Worm (Caenorhabditis elegans) whole organism, mixed stage, embryonic: Measurements from ENCODE around the gene dct-11.
A peak's percentile ranks its signal among the peaks of the same experiment; 100 is the strongest.

Source experiments
- M03D4.4 ChIP-seq: sonication (generic microtip); optimal IDR thresholded peaks from 2 replicates; lab custom pipeline; 2017; ENCODE audit warnings: mild to moderate bottlenecking, missing genetic modification characterization, missing compliant biosample characterization
- bed-3 ChIP-seq: fragments of 200-800 bp; sonication (Bioruptor generic); optimal IDR thresholded peaks from 3 replicates; lab custom pipeline; 2018; ENCODE audit warnings: mild to moderate bottlenecking, missing genetic modification characterization, moderate library complexity, missing compliant biosample characterization
- blmp-1 ChIP-seq: fragments of 150-350 bp; optimal IDR thresholded peaks from 2 replicates; lab custom pipeline; 2014; ENCODE audit warnings: missing biosample characterization, missing genetic modification characterization
- ceh-39 ChIP-seq: fragments of 150-350 bp; optimal IDR thresholded peaks from 2 replicates; lab custom pipeline; 2014; ENCODE audit warnings: missing biosample characterization, missing genetic modification characterization
- ceh-43 ChIP-seq: fragments of 200-800 bp; sonication (Bioruptor generic); optimal IDR thresholded peaks from 2 replicates; lab custom pipeline; 2018; ENCODE audit warnings: mild to moderate bottlenecking, missing genetic modification characterization, moderate library complexity, missing compliant biosample characterization
- ceh-83 ChIP-seq: fragments of 200-800 bp; sonication (Bioruptor generic); optimal IDR thresholded peaks from 2 replicates; lab custom pipeline; 2018; ENCODE audit warnings: mild to moderate bottlenecking, missing genetic modification characterization, missing compliant biosample characterization
- ces-1 ChIP-seq: fragments of 150-350 bp; optimal IDR thresholded peaks from 2 replicates; lab custom pipeline; 2014; ENCODE audit warnings: missing biosample characterization, missing genetic modification reagents, missing genetic modification characterization
- cnd-1 ChIP-seq: fragments of 200-800 bp; sonication (Bioruptor generic); optimal IDR thresholded peaks from 2 replicates; lab custom pipeline; 2018; ENCODE audit warnings: mild to moderate bottlenecking, missing genetic modification characterization, missing compliant biosample characterization
- drap-1 ChIP-seq: fragments of 200-800 bp; sonication (Bioruptor generic); optimal IDR thresholded peaks from 3 replicates; lab custom pipeline; 2018; ENCODE audit warnings: mild to moderate bottlenecking, missing genetic modification characterization, missing compliant biosample characterization
- elt-1 ChIP-seq: sonication (generic microtip); optimal IDR thresholded peaks from 2 replicates; lab custom pipeline; 2017; ENCODE audit warnings: missing genetic modification characterization, mild to moderate bottlenecking, missing compliant biosample characterization, antibody characterized with exemption, moderate library complexity, borderline replicate concordance; ENCODE audit not compliant: insufficient read depth
- elt-3 ChIP-seq: fragments of 150-350 bp; optimal IDR thresholded peaks from 2 replicates; lab custom pipeline; 2014; ENCODE audit warnings: missing biosample characterization, missing genetic modification characterization
- flh-1 ChIP-seq: fragments of 200-800 bp; sonication (Bioruptor generic); optimal IDR thresholded peaks from 2 replicates; lab custom pipeline; 2018; ENCODE audit warnings: mild to moderate bottlenecking, missing genetic modification characterization, moderate library complexity, missing compliant biosample characterization
- ham-2 ChIP-seq: fragments of 200-800 bp; sonication (Bioruptor generic); optimal IDR thresholded peaks from 2 replicates; lab custom pipeline; 2018; ENCODE audit warnings: mild to moderate bottlenecking, missing genetic modification characterization, missing compliant biosample characterization
- hlh-1 ChIP-seq: fragments of 150-350 bp; optimal IDR thresholded peaks from 2 replicates; lab custom pipeline; 2014; ENCODE audit warnings: missing biosample characterization, missing genetic modification reagents, missing genetic modification characterization
- lin-13 ChIP-seq: fragments of 150-350 bp; optimal IDR thresholded peaks from 2 replicates; lab custom pipeline; 2014; ENCODE audit warnings: missing biosample characterization, missing genetic modification characterization
- lin-32 ChIP-seq: fragments of 200-800 bp; sonication (Bioruptor generic); optimal IDR thresholded peaks from 2 replicates; lab custom pipeline; 2018; ENCODE audit warnings: mild to moderate bottlenecking, missing genetic modification characterization, missing compliant biosample characterization
- lsy-2 ChIP-seq: fragments of 150-350 bp; optimal IDR thresholded peaks from 2 replicates; lab custom pipeline; 2014; ENCODE audit warnings: missing biosample characterization, missing genetic modification characterization
- mab-5 ChIP-seq: fragments of 150-350 bp; optimal IDR thresholded peaks from 2 replicates; lab custom pipeline; 2014; ENCODE audit warnings: missing biosample characterization, missing genetic modification characterization
- mep-1 ChIP-seq: fragments of 150-350 bp; optimal IDR thresholded peaks from 2 replicates; lab custom pipeline; 2017; ENCODE audit warnings: missing biosample characterization, missing genetic modification reagents, missing genetic modification characterization, inconsistent platforms
- mls-2 ChIP-seq: sonication (generic microtip); optimal IDR thresholded peaks from 2 replicates; lab custom pipeline; 2016; ENCODE audit warnings: mild to moderate bottlenecking, missing genetic modification characterization, moderate library complexity, missing compliant biosample characterization
- nhr-12 ChIP-seq: fragments of 150-350 bp; optimal IDR thresholded peaks from 2 replicates; lab custom pipeline; 2014; ENCODE audit warnings: missing biosample characterization, missing genetic modification characterization
- nhr-2 ChIP-seq: fragments of 150-350 bp; optimal IDR thresholded peaks from 2 replicates; lab custom pipeline; 2014; ENCODE audit warnings: missing biosample characterization, missing genetic modification characterization
- nhr-237 ChIP-seq: fragments of 150-350 bp; optimal IDR thresholded peaks from 2 replicates; lab custom pipeline; 2014; ENCODE audit warnings: missing biosample characterization, missing genetic modification characterization
- nhr-28 ChIP-seq: fragments of 150-350 bp; optimal IDR thresholded peaks from 2 replicates; lab custom pipeline; 2014; ENCODE audit warnings: missing biosample characterization, missing genetic modification characterization
- nhr-76 ChIP-seq: sonication (generic microtip); optimal IDR thresholded peaks from 2 replicates; lab custom pipeline; 2017; ENCODE audit warnings: missing biosample characterization, missing genetic modification characterization
- pha-4 ChIP-seq: fragments of 150-350 bp; optimal IDR thresholded peaks from 2 replicates; lab custom pipeline; 2018; ENCODE audit warnings: missing biosample characterization, missing genetic modification reagents, missing genetic modification characterization
- sem-2 ChIP-seq: fragments of 200-800 bp; sonication (Bioruptor generic); optimal IDR thresholded peaks from 2 replicates; lab custom pipeline; 2018; ENCODE audit warnings: mild to moderate bottlenecking, missing genetic modification characterization, missing compliant biosample characterization
- snpc-4 ChIP-seq: fragments of 150-350 bp; optimal IDR thresholded peaks from 2 replicates; lab custom pipeline; 2014; ENCODE audit warnings: missing biosample characterization, missing genetic modification characterization
- sptf-1 ChIP-seq: sonication (generic microtip); optimal IDR thresholded peaks from 2 replicates; lab custom pipeline; 2017; ENCODE audit warnings: mild to moderate bottlenecking, missing genetic modification characterization, moderate library complexity, missing compliant biosample characterization
- tbx-8 ChIP-seq: fragments of 200-800 bp; sonication (Bioruptor generic); optimal IDR thresholded peaks from 2 replicates; lab custom pipeline; 2018; ENCODE audit warnings: mild to moderate bottlenecking, missing genetic modification characterization, moderate library complexity, missing compliant biosample characterization
- unc-120 ChIP-seq: sonication (generic microtip); optimal IDR thresholded peaks from 2 replicates; lab custom pipeline; 2017; ENCODE audit warnings: missing genetic modification characterization, missing compliant biosample characterization; ENCODE audit not compliant: poor library complexity, severe bottlenecking
- unc-39 ChIP-seq: fragments of 150-350 bp; optimal IDR thresholded peaks from 2 replicates; lab custom pipeline; 2014; ENCODE audit warnings: missing biosample characterization, missing genetic modification characterization
- unc-62 ChIP-seq: fragments of 150-350 bp; optimal IDR thresholded peaks from 2 replicates; lab custom pipeline; 2014; ENCODE audit warnings: missing biosample characterization, missing genetic modification reagents, missing genetic modification characterization
- zip-8 ChIP-seq: fragments of 150-350 bp; optimal IDR thresholded peaks from 2 replicates; lab custom pipeline; 2014; ENCODE audit warnings: missing biosample characterization, missing genetic modification characterization
- ztf-11 ChIP-seq: fragments of 150-350 bp; optimal IDR thresholded peaks from 2 replicates; lab custom pipeline; 2014; ENCODE audit warnings: missing biosample characterization, missing genetic modification characterization

Gene dct-11

DNA sequence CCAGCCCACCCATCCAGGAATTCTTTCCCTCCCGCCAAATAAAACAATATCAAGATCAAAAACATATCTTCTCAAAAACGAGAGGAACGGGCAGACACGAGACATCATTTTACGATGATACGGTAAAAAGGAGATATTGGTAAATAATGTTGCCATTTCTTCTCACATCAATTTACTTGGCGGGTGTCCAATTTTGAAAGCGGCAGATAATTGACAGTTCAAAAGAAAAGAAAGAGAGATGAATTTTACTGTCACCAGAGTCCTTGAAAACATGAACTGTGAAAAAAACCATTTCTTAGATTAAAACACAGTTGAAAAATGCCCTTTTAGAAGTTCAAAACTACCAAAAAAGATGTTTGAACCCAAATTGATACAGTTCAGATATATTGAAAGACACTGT lies 28.9 kb downstream of the dct-11 start:
- TF ChIP-seq unc-62 (peak; percentile 15), blmp-1 (tag; lab: Kevin White, UChicago) (no peak)

DNA sequence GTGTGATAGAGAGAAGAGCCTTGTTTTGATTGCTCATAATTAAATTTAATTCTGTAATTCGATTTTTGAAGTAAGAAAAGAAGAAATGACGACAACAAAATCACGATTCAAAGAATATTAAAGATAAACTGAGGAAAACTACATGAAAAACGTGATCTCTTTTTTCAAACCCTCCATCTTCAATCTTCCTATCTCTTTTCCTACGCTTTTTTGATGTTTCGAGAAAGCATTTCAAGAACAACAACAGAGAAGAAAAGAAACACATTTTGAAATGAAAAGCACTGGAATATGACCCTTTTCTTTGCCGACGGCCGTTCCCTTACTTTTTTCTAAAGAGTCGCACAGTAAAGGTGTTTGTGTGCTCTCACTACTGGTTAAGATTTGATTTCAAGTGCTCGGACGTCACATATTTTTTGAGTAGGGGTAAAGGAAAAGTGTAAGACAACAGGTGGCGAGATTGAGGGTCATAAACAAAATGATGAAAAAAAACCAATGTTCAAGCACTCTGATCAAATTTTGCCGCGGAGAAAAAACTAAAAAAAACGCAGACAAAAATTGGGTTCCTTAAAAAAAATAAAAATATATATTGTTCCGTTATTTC lies 33.6 kb downstream of the dct-11 start, which contains the start of gene F13D11.3:
F13D11.3 (minus strand) TSS at position 51 of the 601 bp plus-strand sequence.
- TF ChIP-seq lin-13 (tag; lab: Kevin White, UChicago) (no peak), hlh-1 (tag; lab: Kevin White, UChicago) (peak; percentile 77)

DNA sequence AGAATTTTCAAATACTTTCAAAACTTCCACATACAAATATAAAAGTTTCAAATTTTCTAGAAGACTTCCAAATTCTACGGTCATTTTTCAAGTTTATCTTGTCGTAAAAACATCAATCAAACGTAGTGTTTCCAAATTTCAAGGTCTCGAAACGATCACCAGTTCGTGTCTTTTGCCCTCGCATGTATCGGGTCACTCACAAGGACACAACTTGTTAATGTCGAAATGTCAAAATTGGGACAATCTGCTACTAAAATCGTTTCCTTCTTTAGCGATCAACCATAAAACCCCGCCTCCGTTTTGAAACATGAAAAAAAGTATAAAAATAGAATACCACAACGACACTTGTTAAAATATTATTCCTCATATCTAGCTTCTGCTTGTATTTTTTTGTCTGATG lies 36.1 kb downstream of the dct-11 start:
- TF ChIP-seq mls-2 (tag; lab: Kevin White, UChicago) (no peak), ceh-39 (no peak), mep-1 (tag; lab: Kevin White, UChicago) (no peak), unc-120 (no peak)

DNA sequence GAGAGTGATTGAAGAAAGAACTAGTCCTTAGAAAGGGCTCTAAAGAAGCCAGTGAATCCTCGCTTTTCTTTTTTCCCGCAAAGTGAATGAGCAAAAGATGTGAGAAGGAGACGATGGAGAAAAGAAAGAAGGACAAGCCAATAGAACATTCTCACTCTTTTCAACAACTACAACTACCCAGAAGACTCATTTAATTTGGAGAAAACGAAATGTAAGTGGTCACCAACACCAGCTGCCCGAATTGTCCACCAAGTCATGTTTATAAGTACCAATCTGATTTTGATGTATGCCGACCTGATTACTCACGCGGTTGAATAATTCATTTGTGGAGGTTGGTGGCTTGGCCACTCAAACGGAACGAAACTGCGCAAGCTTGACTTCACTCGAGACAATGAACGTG lies 37.0 kb downstream of the dct-11 start:
- TF ChIP-seq ces-1 (GFP tag; lab: Kevin White, UChicago) (peak; percentile 92), drap-1 (GFP tag; lab: Kevin White, UChicago) (no peak)

DNA sequence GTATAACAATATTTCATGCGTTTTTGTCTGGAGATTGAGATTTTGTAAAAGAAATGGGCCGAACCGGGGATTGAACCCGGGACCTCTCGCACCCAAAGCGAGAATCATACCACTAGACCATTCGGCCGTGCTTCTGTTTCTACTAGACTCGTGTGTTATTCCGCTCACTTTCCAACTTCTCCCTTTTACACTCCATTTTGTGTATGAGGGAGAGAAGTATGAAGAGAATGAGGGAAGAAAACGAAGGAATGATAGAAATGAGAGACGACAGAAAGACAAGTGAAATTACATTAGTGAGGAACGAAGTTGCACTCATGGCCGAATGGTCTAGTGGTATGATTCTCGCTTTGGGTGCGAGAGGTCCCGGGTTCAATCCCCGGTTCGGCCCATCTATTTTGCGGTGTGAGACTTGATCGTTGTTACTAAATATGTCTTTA lies 38.4 kb downstream of the dct-11 start:
- TF ChIP-seq ceh-83 (GFP tag; lab: Kevin White, UChicago) (peak; percentile 63), drap-1 (GFP tag; lab: Kevin White, UChicago) (peak; percentile 95), ces-1 (GFP tag; lab: Kevin White, UChicago) (peak; percentile 98), cnd-1 (tag; lab: Kevin White, UChicago) (peak; percentile 71), sem-2 (GFP tag; lab: Kevin White, UChicago) (peak; percentile 66), mls-2 (tag; lab: Kevin White, UChicago) (peak; percentile 89), unc-120 (peak; percentile 96), nhr-237 (tag; lab: Kevin White, UChicago) (peak; percentile 86), lsy-2 (tag; lab: Kevin White, UChicago) (peak; percentile 50), ceh-43 (GFP tag; lab: Kevin White, UChicago) (peak; percentile 72), ham-2 (GFP tag; lab: Kevin White, UChicago) (peak; percentile 83), M03D4.4 (peak; percentile 91), lin-32 (peak; percentile 87), sptf-1 (tag; lab: Kevin White, UChicago) (peak; percentile 93), mab-5 (tag; lab: Kevin White, UChicago) (no peak), ceh-39 (no peak), bed-3 (GFP tag; lab: Kevin White, UChicago) (peak; percentile 84), elt-3 (tag; lab: Kevin White, UChicago) (peak; percentile 57), nhr-12 (tag; lab: Kevin White, UChicago) (peak; percentile 34), elt-1 (tag; lab: Kevin White, UChicago) (peak; percentile 23), flh-1 (GFP tag; lab: Kevin White, UChicago) (peak; percentile 67), snpc-4 (tag; lab: Kevin White, UChicago) (no peak), hlh-1 (tag; lab: Kevin White, UChicago) (peak; percentile 65), blmp-1 (tag; lab: Kevin White, UChicago) (no peak), nhr-2 (no peak), mep-1 (tag; lab: Kevin White, UChicago) (peak; percentile 49), unc-62 (peak; percentile 78), nhr-76 (tag; lab: Kevin White, UChicago) (no peak), unc-39 (tag; lab: Kevin White, UChicago) (peak; percentile 28), ztf-11 (tag; lab: Kevin White, UChicago) (no peak), pha-4 (tag; lab: Kevin White, UChicago) (peak; percentile 33), zip-8 (tag; lab: Kevin White, UChicago) (no peak), lin-13 (tag; lab: Kevin White, UChicago) (peak; percentile 34), tbx-8 (GFP tag; lab: Kevin White, UChicago) (peak; percentile 84), nhr-28 (tag; lab: Kevin White, UChicago) (peak; percentile 72)
